Fruit fly (Drosophila melanogaster) whole organism, embryonic: ENCODE results near the gene UQCR-14.

Experiments used
- Atf3 ChIP-seq: fragments of 200-800 bp; sonication (Bioruptor generic); optimal IDR thresholded peaks from 3 replicates; lab custom pipeline; 2016; ENCODE audit warnings: missing biosample characterization, missing genetic modification characterization
- BEAF-32 ChIP-seq: fragments of 200-800 bp; sonication (Bioruptor generic); optimal IDR thresholded peaks from 3 replicates; lab custom pipeline; 2017; ENCODE audit warnings: missing biosample characterization, missing genetic modification characterization, mild to moderate bottlenecking, moderate library complexity, missing genetic modification reagents
- CG11456 ChIP-seq: fragments of 200-800 bp; sonication (Bioruptor generic); IDR thresholded peaks from 3 replicates; pipeline ENCODE4 v1.3.6; 2022; ENCODE audit warnings: missing biosample characterization, missing genetic modification characterization
- CG12219 ChIP-seq: fragments of 200-800 bp; sonication (Bioruptor generic); optimal IDR thresholded peaks from 3 replicates; lab custom pipeline; 2018; ENCODE audit warnings: missing biosample characterization, mild to moderate bottlenecking, missing genetic modification characterization
- CG12659 ChIP-seq: fragments of 200-800 bp; sonication (Bioruptor generic); optimal IDR thresholded peaks from 3 replicates; lab custom pipeline; 2017; ENCODE audit warnings: mild to moderate bottlenecking, missing biosample characterization, missing genetic modification reagents, missing genetic modification characterization
- CG13424 ChIP-seq: fragments of 200-800 bp; sonication (Bioruptor generic); optimal IDR thresholded peaks from 2 replicates; lab custom pipeline; 2019; ENCODE audit warnings: missing biosample characterization, mild to moderate bottlenecking, missing genetic modification characterization, moderate library complexity
- CG13775 ChIP-seq: fragments of 200-800 bp; sonication (Bioruptor generic); optimal IDR thresholded peaks from 3 replicates; lab custom pipeline; 2017; ENCODE audit warnings: missing biosample characterization, mild to moderate bottlenecking, missing genetic modification characterization
- CG1603 ChIP-seq: fragments of 200-800 bp; sonication (Bioruptor generic); optimal IDR thresholded peaks from 2 replicates; lab custom pipeline; 2019; ENCODE audit warnings: missing biosample characterization, mild to moderate bottlenecking, missing genetic modification characterization, moderate library complexity
- CG17568 ChIP-seq: fragments of 200-800 bp; sonication (Bioruptor generic); optimal IDR thresholded peaks from 2 replicates; lab custom pipeline; 2018; ENCODE audit warnings: missing biosample characterization, mild to moderate bottlenecking, missing genetic modification characterization, moderate library complexity
- CG17829 ChIP-seq: fragments of 200-800 bp; optimal IDR thresholded peaks from 2 replicates; lab custom pipeline; 2019; ENCODE audit warnings: missing biosample characterization, mild to moderate bottlenecking, missing genetic modification characterization, moderate library complexity
- CG2120 ChIP-seq: fragments of 200-800 bp; sonication (Bioruptor generic); optimal IDR thresholded peaks from 3 replicates; lab custom pipeline; 2016; ENCODE audit warnings: missing biosample characterization, missing genetic modification characterization
- CG2202 ChIP-seq: fragments of 200-800 bp; sonication (Bioruptor generic); optimal IDR thresholded peaks from 2 replicates; lab custom pipeline; 2018; ENCODE audit warnings: missing biosample characterization, mild to moderate bottlenecking, missing genetic modification characterization
- CG31365 ChIP-seq: fragments of 200-800 bp; sonication (Bioruptor generic); optimal IDR thresholded peaks from 2 replicates; lab custom pipeline; 2018; ENCODE audit warnings: missing biosample characterization, mild to moderate bottlenecking, missing genetic modification characterization
- CG42726 ChIP-seq: fragments of 200-800 bp; sonication (Bioruptor generic); IDR thresholded peaks from 2 replicates; pipeline ENCODE4 v1.3.6; 2022; ENCODE audit warnings: missing biosample characterization, missing genetic modification characterization; ENCODE audit not compliant: partially characterized antibody
- CG6175 ChIP-seq: fragments of 200-800 bp; sonication (Bioruptor generic); IDR thresholded peaks from 3 replicates; pipeline ENCODE4 v1.3.6; 2022; ENCODE audit warnings: missing biosample characterization, missing genetic modification characterization
- CG8359 ChIP-seq: fragments of 200-800 bp; sonication (Bioruptor generic); optimal IDR thresholded peaks from 2 replicates; lab custom pipeline; 2017; ENCODE audit warnings: missing biosample characterization, mild to moderate bottlenecking, missing genetic modification characterization, borderline replicate concordance
- CG9817 ChIP-seq: fragments of 200-800 bp; sonication (Bioruptor generic); optimal IDR thresholded peaks from 2 replicates; lab custom pipeline; 2018; ENCODE audit warnings: missing biosample characterization, mild to moderate bottlenecking, missing genetic modification characterization, moderate library complexity
- D19A ChIP-seq: fragments of 200-800 bp; optimal IDR thresholded peaks from 3 replicates; lab custom pipeline; 2019; ENCODE audit warnings: missing biosample characterization, mild to moderate bottlenecking, missing genetic modification characterization, moderate library complexity
- Doc3 ChIP-seq: fragments of 200-800 bp; sonication (Bioruptor generic); IDR thresholded peaks from 3 replicates; pipeline ENCODE4 v1.3.6; 2022; ENCODE audit warnings: missing biosample characterization, missing genetic modification characterization; ENCODE audit not compliant: partially characterized antibody
- Elba2 ChIP-seq: fragments of 200-800 bp; sonication (Bioruptor generic); optimal IDR thresholded peaks from 3 replicates; lab custom pipeline; 2016; ENCODE audit warnings: missing biosample characterization, missing genetic modification characterization
- HLH4C ChIP-seq: fragments of 200-800 bp; sonication (Bioruptor generic); IDR thresholded peaks from 3 replicates; pipeline ENCODE4 v1.3.6; 2022; ENCODE audit warnings: missing biosample characterization, missing genetic modification characterization; ENCODE audit not compliant: partially characterized antibody
- Hr39 ChIP-seq: fragments of >200 bp; optimal IDR thresholded peaks from 2 replicates; lab custom pipeline; 2017
- Lim3 ChIP-seq: fragments of 200-800 bp; sonication (Bioruptor generic); IDR thresholded peaks from 2 replicates; pipeline ENCODE4 v1.3.6; 2022; ENCODE audit warnings: missing biosample characterization, missing genetic modification characterization
- Med ChIP-seq: fragments of 200-800 bp; sonication (Bioruptor generic); peaks from one replicate; lab custom pipeline; 2016; ENCODE audit warnings: missing biosample characterization, missing genetic modification characterization, mild to moderate bottlenecking, inconsistent platforms, moderate library complexity
- Meics ChIP-seq: fragments of 200-800 bp; sonication (Bioruptor generic); optimal IDR thresholded peaks from 2 replicates; lab custom pipeline; 2017; ENCODE audit warnings: missing biosample characterization, mild to moderate bottlenecking, missing genetic modification characterization
- Nf-YC ChIP-seq: fragments of 200-800 bp; optimal IDR thresholded peaks from 3 replicates; lab custom pipeline; 2019; ENCODE audit warnings: missing biosample characterization, mild to moderate bottlenecking, missing genetic modification characterization, moderate library complexity
- Scr ChIP-seq: fragments of 200-800 bp; sonication (Bioruptor generic); IDR thresholded peaks from 2 replicates; pipeline ENCODE4 v1.3.6; 2022; ENCODE audit warnings: missing biosample characterization, missing genetic modification characterization; ENCODE audit not compliant: partially characterized antibody
- Ssrp ChIP-seq: fragments of 200-800 bp; sonication (Bioruptor generic); optimal IDR thresholded peaks from 2 replicates; lab custom pipeline; 2018; ENCODE audit warnings: missing biosample characterization, mild to moderate bottlenecking, missing genetic modification characterization, moderate library complexity
- YL-1 ChIP-seq: fragments of 200-800 bp; sonication (Bioruptor generic); optimal IDR thresholded peaks from 3 replicates; lab custom pipeline; 2017; ENCODE audit warnings: missing biosample characterization, mild to moderate bottlenecking, missing genetic modification characterization
- amos ChIP-seq: fragments of 200-800 bp; sonication (Bioruptor generic); IDR thresholded peaks from 2 replicates; pipeline ENCODE4 v1.3.6; 2022; ENCODE audit warnings: missing biosample characterization, missing genetic modification characterization; ENCODE audit not compliant: partially characterized antibody
- caup ChIP-seq: fragments of 200-800 bp; sonication (Bioruptor generic); optimal IDR thresholded peaks from 3 replicates; lab custom pipeline; 2017; ENCODE audit warnings: missing biosample characterization, mild to moderate bottlenecking, missing genetic modification characterization, moderate library complexity; ENCODE audit not compliant: severe bottlenecking
- crc ChIP-seq: fragments of 200-800 bp; sonication (Bioruptor generic); optimal IDR thresholded peaks from 2 replicates; lab custom pipeline; 2016; ENCODE audit warnings: missing biosample characterization, missing genetic modification characterization
- croc ChIP-seq: fragments of 200-800 bp; sonication (Bioruptor generic); conservative IDR thresholded peaks from 3 replicates; pipeline ENCODE4 v1.3.6; 2022; ENCODE audit warnings: missing biosample characterization, missing genetic modification characterization
- disco-r ChIP-seq: fragments of 200-800 bp; sonication (Bioruptor generic); optimal IDR thresholded peaks from 2 replicates; lab custom pipeline; 2016; ENCODE audit warnings: missing biosample characterization, missing genetic modification characterization
- grau ChIP-seq: fragments of 200-800 bp; optimal IDR thresholded peaks from 3 replicates; lab custom pipeline; 2019; ENCODE audit warnings: missing biosample characterization, mild to moderate bottlenecking, missing genetic modification characterization, moderate library complexity
- hb ChIP-seq: fragments of 200-800 bp; sonication (Bioruptor generic); IDR thresholded peaks from 3 replicates; pipeline ENCODE4 v1.3.6; 2022; ENCODE audit warnings: missing biosample characterization, missing genetic modification characterization; ENCODE audit not compliant: partially characterized antibody
- jigr1 ChIP-seq: fragments of 200-800 bp; sonication (Bioruptor generic); IDR thresholded peaks from 3 replicates; pipeline ENCODE4 v1.3.6; 2022; ENCODE audit warnings: missing biosample characterization, missing genetic modification characterization
- ken ChIP-seq: fragments of 200-800 bp; sonication (Bioruptor generic); IDR thresholded peaks from 3 replicates; pipeline ENCODE4 v1.3.6; 2022; ENCODE audit warnings: missing biosample characterization, missing genetic modification characterization
- lov ChIP-seq, 2 experiments: fragments of 200-800 bp in 1 of 2; fragments of >200 bp in 1 of 2; sonication (Bioruptor generic) in 1 of 2; IDR thresholded peaks in 1 of 2; optimal IDR thresholded peaks in 1 of 2; 2 replicates in 1 of 2; 3 replicates in 1 of 2; pipeline versions ENCODE4 v1.3.6 to Lab custom; 2017 to 2022; ENCODE audit warnings: missing biosample characterization in 1 of 2, missing genetic modification characterization in 1 of 2
- ranshi ChIP-seq: fragments of 200-800 bp; sonication (Bioruptor generic); IDR thresholded peaks from 2 replicates; pipeline ENCODE4 v1.3.6; 2022; ENCODE audit warnings: missing biosample characterization, missing genetic modification characterization
- scrt ChIP-seq: fragments of 200-800 bp; sonication (Bioruptor generic); optimal IDR thresholded peaks from 2 replicates; lab custom pipeline; 2018; ENCODE audit warnings: missing biosample characterization, mild to moderate bottlenecking, missing genetic modification characterization, moderate library complexity
- sens ChIP-seq: fragments of 200-800 bp; sonication (Bioruptor generic); peaks from one replicate; lab custom pipeline; 2016; ENCODE audit warnings: missing biosample characterization, missing genetic modification characterization
- sima ChIP-seq: fragments of 200-800 bp; sonication (Bioruptor generic); optimal IDR thresholded peaks from 2 replicates; lab custom pipeline; 2016; ENCODE audit warnings: missing biosample characterization, missing genetic modification characterization
- stwl ChIP-seq: fragments of 200-800 bp; sonication (Bioruptor generic); optimal IDR thresholded peaks from 3 replicates; lab custom pipeline; 2018; ENCODE audit warnings: missing biosample characterization, mild to moderate bottlenecking, missing genetic modification characterization, moderate library complexity
- tll ChIP-seq, 2 experiments: fragments of 200-800 bp in 1 of 2; fragments of >200 bp in 1 of 2; sonication (Bioruptor generic) in 1 of 2; optimal IDR thresholded peaks; 2 replicates each; lab custom pipeline; 2017 to 2019; ENCODE audit warnings: missing biosample characterization in 2 of 2, missing genetic modification characterization in 2 of 2, mild to moderate bottlenecking in 1 of 2, moderate library complexity in 1 of 2
- tup ChIP-seq: fragments of 200-800 bp; sonication (Bioruptor generic); optimal IDR thresholded peaks from 2 replicates; lab custom pipeline; 2016; ENCODE audit warnings: missing biosample characterization, mild to moderate bottlenecking, missing genetic modification characterization, moderate library complexity
- twi ChIP-seq: fragments of 200-800 bp; optimal IDR thresholded peaks from 2 replicates; lab custom pipeline; 2019; ENCODE audit warnings: missing biosample characterization, mild to moderate bottlenecking, missing genetic modification characterization, moderate library complexity
- yki ChIP-seq: fragments of >200 bp; optimal IDR thresholded peaks from 3 replicates; lab custom pipeline; 2018

UQCR-14 gene

DNA sequence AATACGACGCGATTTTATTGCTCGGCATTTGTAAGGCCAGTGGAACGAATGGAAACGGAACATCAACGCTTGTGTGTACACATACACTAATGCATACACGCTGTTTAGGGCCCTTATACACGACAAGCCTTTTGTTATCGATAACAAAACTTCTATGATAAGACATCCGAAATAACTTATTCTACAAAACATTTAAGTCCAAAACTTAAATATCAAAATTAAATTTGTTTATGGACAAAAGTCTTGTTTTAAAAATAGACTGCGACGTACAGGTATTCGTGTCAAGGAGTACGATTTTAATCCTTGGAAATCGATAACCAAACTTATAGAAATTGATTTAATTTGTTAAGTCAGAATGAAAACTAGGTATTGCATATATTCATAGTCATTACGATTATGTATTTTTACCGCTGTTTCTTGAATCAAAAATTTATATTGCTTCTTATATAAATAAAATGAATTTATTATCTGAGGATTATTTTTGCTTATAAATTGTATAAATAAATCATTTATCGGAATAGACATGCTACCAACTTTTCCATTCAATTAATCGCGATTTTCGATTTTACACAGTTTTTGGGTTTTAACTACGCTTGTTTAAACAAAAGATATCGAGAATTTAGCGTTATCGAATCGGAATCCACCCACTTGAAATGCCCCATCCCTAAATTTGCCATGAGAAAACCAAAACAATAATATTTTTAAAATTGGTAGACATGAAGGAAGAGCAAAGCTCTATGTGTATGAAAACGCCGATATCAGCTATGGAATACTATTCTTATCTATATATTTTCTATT lies 27.2 kb downstream of the UQCR-14 start, which contains the start of the genes CG9915 and SWIP (continued):
- TF ChIP-seq ranshi (GFP tag; lab: Robert Waterston, UW) (no peak), Hr39 (lab: Kevin White, UChicago) (no peak), CG1603 (tag; lab: Kevin White, UChicago) (peak; percentile 68), disco-r (GFP tag; lab: Kevin White, UChicago) (no peak), Ssrp (tag; lab: Kevin White, UChicago) (peak; percentile 7), Doc3 (no peak), jigr1 (GFP tag; lab: Robert Waterston, UW) (no peak), croc (no peak), CG17829 (peak; percentile 23), crc (GFP tag; lab: Kevin White, UChicago) (no peak), Elba2 (GFP tag; lab: Kevin White, UChicago) (no peak), tup (GFP tag; lab: Kevin White, UChicago) (no peak), twi (tag; lab: Kevin White, UChicago) (no peak), CG13424 (tag; lab: Kevin White, UChicago) (no peak), sima (GFP tag; lab: Kevin White, UChicago) (no peak), yki (lab: Kevin White, UChicago) (no peak), CG8359 (GFP tag; lab: Kevin White, UChicago) (no peak), Lim3 (GFP tag; lab: Robert Waterston, UW) (no peak), Nf-YC (tag; lab: Kevin White, UChicago) (peak; percentile 16), caup (GFP tag; lab: Kevin White, UChicago) (no peak), grau (tag; lab: Kevin White, UChicago) (peak; percentile 9), sens (GFP tag; lab: Kevin White, UChicago) (peak; percentile 35), CG17568 (GFP tag; lab: Kevin White, UChicago) (no peak), CG31365 (tag; lab: Kevin White, UChicago) (no peak), D19A (tag; lab: Kevin White, UChicago) (no peak), Scr (GFP tag; lab: Robert Waterston, UW) (peak; percentile 60), scrt (GFP tag; lab: Kevin White, UChicago) (no peak), Meics (GFP tag; lab: Kevin White, UChicago) (peak; percentile 25), CG12659 (GFP tag; lab: Kevin White, UChicago) (peak; percentile 44), CG2202 (tag; lab: Kevin White, UChicago) (no peak), Atf3 (GFP tag; lab: Kevin White, UChicago) (no peak), stwl (tag; lab: Kevin White, UChicago) (peak; percentile 38), CG6175 (GFP tag; lab: Robert Waterston, UW) (no peak), HLH4C (peak; percentile 83), hb (GFP tag; lab: Robert Waterston, UW) (peak; percentile 77), YL-1 (GFP tag; lab: Kevin White, UChicago) (peak; percentile 1), amos (GFP tag; lab: Robert Waterston, UW) (peak; percentile 60; the same call in 1 of the 2 replicates), CG12219 (GFP tag; lab: Kevin White, UChicago) (no peak), CG42726 (GFP tag; lab: Robert Waterston, UW) (0 out of 2 replicates have a peak, but pooled peaks have one; percentile 33), ken (0 out of 3 replicates have a peak, but pooled peaks have one; percentile 14), CG13775 (GFP tag; lab: Kevin White, UChicago) (peak; percentile 39), lov (optimal IDR thresholded peaks at IDR 0.05; lab: Kevin White, UChicago) (no peak), lov (GFP tag; IDR thresholded peaks at IDR 0.05; lab: Robert Waterston, UW) (no peak), BEAF-32 (GFP tag; lab: Kevin White, UChicago) (peak; percentile 30), CG2120 (GFP tag; lab: Kevin White, UChicago) (peak; percentile 24), tll (GFP tag; optimal IDR thresholded peaks at IDR 0.05; lab: Kevin White, UChicago) (no peak), CG9817 (tag; lab: Kevin White, UChicago) (no peak), CG11456 (no peak), Med (GFP tag; lab: Kevin White, UChicago) (peak; percentile 68)
